Fruit fly (Drosophila melanogaster): ENCODE data around the gene CG7970.

dm6 chr3L:1664205-1664604, 11.7 kb downstream of the CG7970 start:
- no peak for TF ChIP-seq insv (optimal IDR thresholded peaks at IDR 0.05)
- peak; percentile 82 for TF ChIP-seq ttk (optimal IDR thresholded peaks at IDR 0.05)
- TF ChIP-seq Myc (optimal IDR thresholded peaks at IDR 0.05), result no peak
- TF ChIP-seq psq (optimal IDR thresholded peaks at IDR 0.05), result no peak
